Worm (Caenorhabditis elegans) whole organism, L3 larva: ENCODE results near the gene F36D4.4.

Source experiments
- R02D3.7 ChIP-seq: fragments of 150-350 bp; optimal IDR thresholded peaks from 2 replicates; lab custom pipeline; 2014; ENCODE audit warnings: missing biosample characterization, missing genetic modification characterization
- aly-2 ChIP-seq: fragments of 150-350 bp; optimal IDR thresholded peaks from 2 replicates; lab custom pipeline; 2014; ENCODE audit warnings: missing biosample characterization, missing genetic modification characterization
- ceh-82 ChIP-seq: fragments of 150-350 bp; optimal IDR thresholded peaks from 2 replicates; lab custom pipeline; 2014; ENCODE audit warnings: missing biosample characterization, missing genetic modification characterization
- eor-1 ChIP-seq, 2 experiments: fragments of 150-350 bp; optimal IDR thresholded peaks; 2 replicates each; lab custom pipeline; 2014 to 2018; ENCODE audit warnings: missing biosample characterization in 2 of 2, missing genetic modification characterization in 2 of 2
- fos-1 ChIP-seq: fragments of 150-350 bp; optimal IDR thresholded peaks from 2 replicates; lab custom pipeline; 2014; ENCODE audit warnings: missing biosample characterization, missing genetic modification characterization
- lin-15B ChIP-seq: fragments of 150-350 bp; optimal IDR thresholded peaks from 2 replicates; lab custom pipeline; 2014; ENCODE audit warnings: missing biosample characterization, missing genetic modification characterization
- lin-39 ChIP-seq: fragments of 150-350 bp; optimal IDR thresholded peaks from 2 replicates; lab custom pipeline; 2018; ENCODE audit warnings: missing biosample characterization, missing genetic modification reagents, missing genetic modification characterization
- nfya-1 ChIP-seq: sonication (generic microtip); optimal IDR thresholded peaks from 2 replicates; lab custom pipeline; 2017; ENCODE audit warnings: missing genetic modification characterization, mild to moderate bottlenecking, missing compliant biosample characterization, antibody characterized with exemption, moderate library complexity; ENCODE audit not compliant: insufficient read depth
- nhr-237 ChIP-seq: fragments of 150-350 bp; optimal IDR thresholded peaks from 2 replicates; lab custom pipeline; 2014; ENCODE audit warnings: missing biosample characterization, missing genetic modification characterization
- nhr-25 ChIP-seq: sonication (generic microtip); optimal IDR thresholded peaks from 2 replicates; lab custom pipeline; 2017; ENCODE audit warnings: missing biosample characterization, missing genetic modification characterization
- pha-4 ChIP-seq: fragments of 150-350 bp; optimal IDR thresholded peaks from 2 replicates; lab custom pipeline; 2014; ENCODE audit warnings: missing biosample characterization, missing genetic modification reagents, missing genetic modification characterization
- skn-1 ChIP-seq: fragments of 150-350 bp; optimal IDR thresholded peaks from 2 replicates; lab custom pipeline; 2014; ENCODE audit warnings: missing biosample characterization, missing genetic modification characterization
- unc-62 ChIP-seq: fragments of 150-350 bp; sonication (generic microtip); optimal IDR thresholded peaks from 4 replicates; lab custom pipeline; 2014; ENCODE audit warnings: missing biosample characterization, missing genetic modification reagents, missing genetic modification characterization
- zag-1 ChIP-seq: fragments of 150-350 bp; optimal IDR thresholded peaks from 2 replicates; lab custom pipeline; 2014; ENCODE audit warnings: missing biosample characterization, missing genetic modification characterization

F36D4.4 gene

DNA sequence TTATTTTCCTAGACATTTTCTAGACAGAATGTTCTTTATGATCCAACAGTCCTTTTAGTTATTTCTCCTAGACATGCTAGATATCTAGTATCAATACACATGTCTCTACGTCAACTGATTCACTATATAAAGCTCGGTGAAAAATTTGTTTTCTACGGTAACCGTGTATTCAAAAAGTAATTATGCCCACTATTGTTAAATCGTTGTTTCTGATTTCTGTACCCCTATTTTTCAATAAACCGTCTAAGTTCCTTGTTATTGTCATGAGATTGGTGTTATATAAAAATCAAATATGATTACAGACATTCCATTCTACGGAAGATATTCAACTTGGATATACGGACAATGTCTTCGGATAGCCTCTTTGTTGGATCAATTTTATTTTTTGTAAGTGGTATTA is 61.5 kb downstream of the F36D4.4 start, which contains the start of gene srx-46:
Gene srx-46, plus strand, starts transcription at position 301 of the 400 bp plus-strand sequence.
- TF ChIP-seq R02D3.7 (tag; lab: Kevin White, UChicago) (no peak), unc-62 (GFP tag; lab: Kevin White, UChicago) (no peak), fos-1 (tag; lab: Kevin White, UChicago) (no peak), lin-39 (tag; lab: Kevin White, UChicago) (no peak), eor-1 (tag; optimal IDR thresholded peaks at IDR 0.05; lab: Kevin White, UChicago) (no peak), nfya-1 (tag; lab: Kevin White, UChicago) (no peak), pha-4 (tag; lab: Kevin White, UChicago) (no peak), nhr-237 (tag; lab: Kevin White, UChicago) (no peak), aly-2 (tag; lab: Kevin White, UChicago) (no peak), ceh-82 (tag; lab: Kevin White, UChicago) (no peak), nhr-25 (tag; lab: Kevin White, UChicago) (no peak), zag-1 (tag; lab: Kevin White, UChicago) (no peak), skn-1 (no peak), lin-15B (tag; lab: Kevin White, UChicago) (no peak)
- TF ChIP-seq, all 47 proteins: peak for 0
